Worm (Caenorhabditis elegans): ENCODE results near the gene ddx-23.
A peak's percentile ranks its signal among the peaks of the same experiment; 100 is the strongest.

The ddx-23 gene

DNA sequence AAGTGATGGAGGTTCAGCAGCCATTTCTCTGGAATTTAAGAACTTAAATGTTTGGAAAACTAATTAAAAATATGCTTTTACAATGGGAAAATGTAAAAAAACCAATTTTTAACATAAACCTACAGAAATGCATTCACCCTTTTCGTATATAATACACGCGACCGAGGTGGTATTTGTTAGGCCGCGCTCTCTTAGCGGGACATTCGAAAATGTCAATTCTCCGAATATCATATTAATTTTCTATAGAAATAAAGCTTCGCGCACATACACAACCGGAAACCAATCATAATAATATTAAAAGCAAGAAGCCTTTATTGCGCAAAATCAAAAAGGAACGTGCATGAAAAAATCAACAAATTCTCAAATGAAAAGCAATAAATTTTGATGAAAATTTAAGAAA, at the start of gene ddx-23 (continued):
- TF ChIP-seq attf-3 (GFP tag; conservative IDR thresholded peaks at IDR 0.05) (no peak), rec-8 (tag; optimal IDR thresholded peaks at IDR 0.05) (no peak), lag-1 (GFP tag; IDR thresholded peaks at IDR 0.05) (no peak), ztf-3 (GFP tag; optimal IDR thresholded peaks at IDR 0.05) (no peak), madf-8 (GFP tag; conservative IDR thresholded peaks at IDR 0.05) (no peak), zim-3 (tag; optimal IDR thresholded peaks at IDR 0.05) (no peak), let-526 (GFP tag; IDR thresholded peaks at IDR 0.05) (no peak), him-1 (tag; optimal IDR thresholded peaks at IDR 0.05) (no peak), die-1 (tag; optimal IDR thresholded peaks at IDR 0.05) (no peak), snpc-3.4 (tag; optimal IDR thresholded peaks at IDR 0.05) (peak; percentile 69), F49E8.2 (tag; optimal IDR thresholded peaks at IDR 0.05; ENCODE audit: insufficient read depth) (peak; percentile 30), cebp-2 (GFP tag; IDR thresholded peaks at IDR 0.05) (no peak), C06A6.2 (GFP tag; conservative IDR thresholded peaks at IDR 0.05) (no peak), B0019.2 (GFP tag; conservative IDR thresholded peaks at IDR 0.05) (no peak), gei-17 (GFP tag; optimal IDR thresholded peaks at IDR 0.05) (peak; percentile 12), snpc-1.1 (tag; optimal IDR thresholded peaks at IDR 0.05; ENCODE audit: insufficient read depth) (no peak), hmg-20 (GFP tag; IDR thresholded peaks at IDR 0.05) (no peak), B0035.1 (tag; optimal IDR thresholded peaks at IDR 0.05) (no peak), lsl-1 (GFP tag; optimal IDR thresholded peaks at IDR 0.05) (peak; percentile 37), ekl-4 (GFP tag; IDR thresholded peaks at IDR 0.05) (no peak), efl-1 (GFP tag; optimal IDR thresholded peaks at IDR 0.05) (peak; percentile 12), hlh-26 (GFP tag; conservative IDR thresholded peaks at IDR 0.05) (no peak), Y95B8A.8 (GFP tag; IDR thresholded peaks at IDR 0.05) (0 out of 2 replicates have a peak, but pooled peaks have one; percentile 65), ceh-91 (GFP tag; IDR thresholded peaks at IDR 0.05) (no peak), hlh-12 (tag; optimal IDR thresholded peaks at IDR 0.05) (peak; percentile 28), zfh-2 (GFP tag; conservative IDR thresholded peaks at IDR 0.05) (no peak), madf-6 (GFP tag; IDR thresholded peaks at IDR 0.05) (peak; percentile 68), nhr-179 (tag; optimal IDR thresholded peaks at IDR 0.05) (no peak), Y67H2A.10 (GFP tag; conservative IDR thresholded peaks at IDR 0.05) (no peak), bed-2 (GFP tag; IDR thresholded peaks at IDR 0.05) (no peak), nhr-90 (tag; optimal IDR thresholded peaks at IDR 0.05) (peak; percentile 27), lir-1 (GFP tag; conservative IDR thresholded peaks at IDR 0.05) (no peak), B0336.3 (GFP tag; IDR thresholded peaks at IDR 0.05) (peak; percentile 40; the same call in 1 of the 2 replicates), athp-1 (tag; optimal IDR thresholded peaks at IDR 0.05) (peak; percentile 19), Y79H2A.3 (GFP tag; conservative IDR thresholded peaks at IDR 0.05) (no peak), F39B2.1 (GFP tag; IDR thresholded peaks at IDR 0.05) (peak; percentile 68; the same call in 1 of the 2 replicates), somi-1 (GFP tag; optimal IDR thresholded peaks at IDR 0.05) (no peak), unc-62 (GFP tag; optimal IDR thresholded peaks at IDR 0.05) (no peak), ZK185.1 (tag; optimal IDR thresholded peaks at IDR 0.05; ENCODE audit: poor library complexity, severe bottlenecking) (peak; percentile 57), lin-54 (GFP tag; optimal IDR thresholded peaks at IDR 0.05) (peak; percentile 35), tbp1 (GFP tag; optimal IDR thresholded peaks at IDR 0.05) (peak; percentile 45), attf-6 (GFP tag; IDR thresholded peaks at IDR 0.05) (no peak), egrh-3 (GFP tag; IDR thresholded peaks at IDR 0.05) (no peak), dox-1 (GFP tag; IDR thresholded peaks at IDR 0.05) (no peak), xnd-1 (tag; optimal IDR thresholded peaks at IDR 0.05) (peak; percentile 38), mel-28 (tag; optimal IDR thresholded peaks at IDR 0.05; ENCODE audit: borderline replicate concordance) (no peak), ztf-18 (tag; optimal IDR thresholded peaks at IDR 0.05) (peak; percentile 15), ztf-28 (GFP tag; IDR thresholded peaks at IDR 0.05) (no peak), T07F8.4 (tag; optimal IDR thresholded peaks at IDR 0.05) (no peak)

Data from whole organism, young adult.